Worm (Caenorhabditis elegans): ENCODE data around the gene ubc-7.

Gene ubc-7

DNA sequence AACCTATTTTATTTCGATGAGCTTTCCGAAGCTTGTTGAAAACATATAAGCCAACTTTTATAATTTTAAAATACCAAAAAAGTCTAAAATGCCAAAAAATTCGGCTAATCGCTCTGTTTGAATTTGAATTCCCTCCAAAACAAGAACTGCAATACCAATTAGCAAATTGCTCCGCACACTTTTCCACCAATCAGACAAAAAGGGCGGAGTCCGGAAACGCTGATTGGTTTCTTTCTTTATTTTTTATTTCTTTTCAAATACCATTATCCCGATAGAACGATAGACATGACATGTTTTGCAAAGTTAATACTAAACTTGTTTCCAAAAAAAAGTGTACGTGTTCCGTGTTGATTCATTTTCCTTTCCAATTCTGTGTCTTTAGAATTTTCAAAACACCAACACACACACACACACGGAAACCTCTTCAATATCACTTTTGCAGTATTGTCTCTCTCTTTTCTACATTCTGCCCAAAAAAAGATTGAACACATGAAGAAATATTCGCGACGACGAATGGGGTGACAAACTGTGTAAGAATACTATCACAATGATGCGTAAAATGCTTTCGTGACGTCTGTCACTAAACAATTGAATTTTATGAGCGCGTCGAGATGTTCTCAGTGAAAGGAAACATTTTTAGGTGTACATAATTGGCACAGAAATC lies 13.2 kb downstream of the ubc-7 start:
- peak; percentile 91 for TF ChIP-seq nfya-1 (tag; optimal IDR thresholded peaks at IDR 0.05; ENCODE audit: insufficient read depth)
- no peak for TF ChIP-seq nhr-11 (tag; optimal IDR thresholded peaks at IDR 0.05)
- no peak for TF ChIP-seq ztf-4 (tag; optimal IDR thresholded peaks at IDR 0.05)
- TF ChIP-seq egl-5 (tag; optimal IDR thresholded peaks at IDR 0.05) = no peak
- TF ChIP-seq nhr-25 (tag; optimal IDR thresholded peaks at IDR 0.05) = peak; percentile 78
- peak; percentile 13 for TF ChIP-seq hmg-11 (tag; optimal IDR thresholded peaks at IDR 0.05)
- peak; percentile 1 for TF ChIP-seq elt-2 (tag; optimal IDR thresholded peaks at IDR 0.05)

DNA sequence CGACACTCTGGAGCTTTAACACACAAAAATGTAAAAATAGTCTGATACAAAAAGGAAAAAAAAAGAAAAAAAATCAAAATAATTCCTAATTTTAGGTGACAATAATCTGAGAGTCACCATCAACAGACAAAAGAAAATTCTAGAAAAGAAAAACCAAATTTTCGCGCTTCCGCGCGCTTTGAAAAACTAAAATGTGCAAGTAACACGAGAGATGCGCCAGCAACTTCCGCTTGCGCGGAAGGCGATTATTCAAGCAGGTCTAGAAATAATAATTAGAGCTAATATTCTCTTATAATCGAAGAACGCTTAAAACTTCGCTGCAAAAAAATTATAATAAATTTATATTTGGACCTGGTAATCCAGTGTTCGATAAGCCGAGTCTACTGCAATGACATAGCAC lies 14.0 kb downstream of the ubc-7 start:
- TF ChIP-seq elt-1 (tag; optimal IDR thresholded peaks at IDR 0.05) = no peak
- no peak for TF ChIP-seq nhr-23 (tag; optimal IDR thresholded peaks at IDR 0.05)
- no peak for TF ChIP-seq nhr-43 (tag; optimal IDR thresholded peaks at IDR 0.05; ENCODE audit: poor library complexity, severe bottlenecking)
- no peak for TF ChIP-seq nhr-12 (tag; optimal IDR thresholded peaks at IDR 0.05)
- TF ChIP-seq unc-62 (GFP tag; optimal IDR thresholded peaks at IDR 0.05) = no peak
- TF ChIP-seq ZK546.5 (tag; optimal IDR thresholded peaks at IDR 0.05) = no peak
- TF ChIP-seq ceh-82 (tag; optimal IDR thresholded peaks at IDR 0.05) = no peak
- TF ChIP-seq pha-4 (tag; optimal IDR thresholded peaks at IDR 0.05) = no peak
- no peak for TF ChIP-seq lsy-12 (tag; optimal IDR thresholded peaks at IDR 0.05)
- TF ChIP-seq ceh-28 (tag; optimal IDR thresholded peaks at IDR 0.05) = no peak
- no peak for TF ChIP-seq fkh-10 (GFP tag; optimal IDR thresholded peaks at IDR 0.05)
- no peak for TF ChIP-seq aly-2 (tag; optimal IDR thresholded peaks at IDR 0.05)
- TF ChIP-seq snpc-4 (tag; optimal IDR thresholded peaks at IDR 0.05) = no peak
- TF ChIP-seq elt-3 (tag; optimal IDR thresholded peaks at IDR 0.05) = no peak
- no peak for TF ChIP-seq fkh-2 (tag; optimal IDR thresholded peaks at IDR 0.05)

ce11 chrIII:9616426-9616825 lies 14.5 kb downstream of the ubc-7 start, which contains the start of gene hcp-3:
Gene hcp-3 (minus strand): TSS chrIII:9616470.
- peak; percentile 4 for TF ChIP-seq snpc-4 (tag; optimal IDR thresholded peaks at IDR 0.05)
- TF ChIP-seq lin-15B (tag; optimal IDR thresholded peaks at IDR 0.05) = peak; percentile 39
- peak; percentile 46 for TF ChIP-seq ceh-28 (tag; optimal IDR thresholded peaks at IDR 0.05)
- TF ChIP-seq pha-4 (tag; optimal IDR thresholded peaks at IDR 0.05) = peak; percentile 62
- peak; percentile 27 for TF ChIP-seq nhr-25 (tag; optimal IDR thresholded peaks at IDR 0.05)
- TF ChIP-seq nhr-43 (tag; optimal IDR thresholded peaks at IDR 0.05; ENCODE audit: poor library complexity, severe bottlenecking) = no peak
- TF ChIP-seq nfya-1 (tag; optimal IDR thresholded peaks at IDR 0.05; ENCODE audit: insufficient read depth) = peak; percentile 66
- TF ChIP-seq ztf-4 (tag; optimal IDR thresholded peaks at IDR 0.05) = no peak
- peak; percentile 26 for TF ChIP-seq hmg-11 (tag; optimal IDR thresholded peaks at IDR 0.05)
- TF ChIP-seq ama-1 (optimal IDR thresholded peaks at IDR 0.05) = no peak
- peak; percentile 45 for TF ChIP-seq nhr-23 (tag; optimal IDR thresholded peaks at IDR 0.05)
- TF ChIP-seq unc-62 (GFP tag; optimal IDR thresholded peaks at IDR 0.05) = no peak
- TF ChIP-seq elt-2 (tag; optimal IDR thresholded peaks at IDR 0.05) = peak; percentile 12

ce11 chrIII:9615114-9615513 lies 15.9 kb downstream of the ubc-7 start:
- TF ChIP-seq ZK546.5 (tag; optimal IDR thresholded peaks at IDR 0.05) (no peak), skn-1 (tag; optimal IDR thresholded peaks at IDR 0.05) (no peak), hmg-11 (tag; optimal IDR thresholded peaks at IDR 0.05) (no peak), fkh-2 (tag; optimal IDR thresholded peaks at IDR 0.05) (no peak), lin-15B (tag; optimal IDR thresholded peaks at IDR 0.05) (no peak), eor-1 (tag; optimal IDR thresholded peaks at IDR 0.05) (no peak), nhr-67 (tag; optimal IDR thresholded peaks at IDR 0.05) (no peak), ceh-82 (tag; optimal IDR thresholded peaks at IDR 0.05) (no peak), aly-2 (tag; optimal IDR thresholded peaks at IDR 0.05) (no peak), elt-1 (tag; optimal IDR thresholded peaks at IDR 0.05) (no peak), elt-3 (tag; optimal IDR thresholded peaks at IDR 0.05) (no peak)

- TF ChIP-seq nfya-1 (tag; optimal IDR thresholded peaks at IDR 0.05; ENCODE audit: insufficient read depth) = peak; percentile 45
- TF ChIP-seq hmg-11 (tag; optimal IDR thresholded peaks at IDR 0.05) = no peak
- peak; percentile 43 for TF ChIP-seq nhr-23 (tag; optimal IDR thresholded peaks at IDR 0.05)
- TF ChIP-seq mml-1 (tag; optimal IDR thresholded peaks at IDR 0.05) = no peak
- TF ChIP-seq nhr-25 (tag; optimal IDR thresholded peaks at IDR 0.05) = peak; percentile 2
- no peak for TF ChIP-seq daf-12 (tag; optimal IDR thresholded peaks at IDR 0.05)
- TF ChIP-seq lin-15B (tag; optimal IDR thresholded peaks at IDR 0.05) = peak; percentile 48
- no peak for TF ChIP-seq nhr-237 (tag; optimal IDR thresholded peaks at IDR 0.05)
These were observed 16.8 kb downstream of the ubc-7 start, which contains the start of the genes pri-1 and F58A4.6 for ce11 chrIII:9614211-9614610. Gene pri-1 (minus strand): TSS chrIII:9614281. Gene F58A4.6 (plus strand): TSS chrIII:9614482.
